Worm (Caenorhabditis elegans) whole organism, L1 larva: ENCODE results near the gene F44E2.8.

ENCODE experiments used
- C16A3.4 ChIP-seq: fragments of 150-350 bp; optimal IDR thresholded peaks from 2 replicates; lab custom pipeline; 2014; ENCODE audit warnings: missing biosample characterization, missing genetic modification characterization
- C34B4.2 ChIP-seq: sonication (generic microtip); optimal IDR thresholded peaks from 2 replicates; lab custom pipeline; 2017; ENCODE audit warnings: mild to moderate bottlenecking, missing genetic modification characterization, missing compliant biosample characterization
- F16B12.6 ChIP-seq: fragments of 150-350 bp; optimal IDR thresholded peaks from 2 replicates; lab custom pipeline; 2014; ENCODE audit warnings: missing biosample characterization, missing genetic modification characterization
- alr-1 ChIP-seq: fragments of 200-800 bp; sonication (Bioruptor generic); optimal IDR thresholded peaks from 2 replicates; lab custom pipeline; 2018; ENCODE audit warnings: borderline replicate concordance, mild to moderate bottlenecking, missing genetic modification characterization, missing compliant biosample characterization
- ama-1 ChIP-seq: fragments of 150-350 bp; optimal IDR thresholded peaks from 2 replicates; lab custom pipeline; 2014
- blmp-1 ChIP-seq: fragments of 150-350 bp; optimal IDR thresholded peaks from 2 replicates; lab custom pipeline; 2014; ENCODE audit warnings: missing biosample characterization, missing genetic modification characterization
- ceh-90 ChIP-seq: sonication (generic microtip); optimal IDR thresholded peaks from 2 replicates; lab custom pipeline; 2016; ENCODE audit warnings: missing genetic modification characterization, missing compliant biosample characterization
- dsc-1 ChIP-seq: sonication (generic microtip); optimal IDR thresholded peaks from 2 replicates; lab custom pipeline; 2016; ENCODE audit warnings: mild to moderate bottlenecking, missing genetic modification characterization, missing compliant biosample characterization
- efl-1 ChIP-seq, 4 experiments: fragments of 150-350 bp; optimal IDR thresholded peaks in 3 of 4; peaks in 1 of 4; 1 replicate in 1 of 4; 2 replicates in 3 of 4; lab custom pipeline; 2014; ENCODE audit warnings: missing biosample characterization in 2 of 4, missing genetic modification characterization in 2 of 4, missing genetic modification reagents in 2 of 4
- efl-3 ChIP-seq: fragments of 200-800 bp; sonication (Bioruptor generic); optimal IDR thresholded peaks from 2 replicates; lab custom pipeline; 2018; ENCODE audit warnings: mild to moderate bottlenecking, missing genetic modification characterization, missing compliant biosample characterization
- egl-13 ChIP-seq: sonication (generic microtip); optimal IDR thresholded peaks from 2 replicates; lab custom pipeline; 2016; ENCODE audit warnings: missing genotype, missing genetic modification reagents, missing genetic modification characterization, missing compliant biosample characterization
- elt-3 ChIP-seq, 6 experiments: fragments of 150-350 bp in 1 of 6; sonication (generic microtip); optimal IDR thresholded peaks; 2 replicates each; lab custom pipeline; 2017 to 2018; ENCODE audit warnings: missing biosample characterization in 6 of 6, missing genetic modification characterization in 6 of 6, inconsistent platforms in 1 of 6
- fkh-4 ChIP-seq: sonication (generic microtip); optimal IDR thresholded peaks from 2 replicates; lab custom pipeline; 2016; ENCODE audit warnings: missing compliant biosample characterization, missing genetic modification characterization, borderline replicate concordance
- hlh-17 ChIP-seq: fragments of 200-800 bp; sonication (Bioruptor generic); optimal IDR thresholded peaks from 2 replicates; lab custom pipeline; 2018; ENCODE audit warnings: missing genetic modification characterization, mild to moderate bottlenecking, missing compliant biosample characterization, moderate library complexity, borderline replicate concordance
- hpl-2 ChIP-seq: fragments of 150-350 bp; optimal IDR thresholded peaks from 2 replicates; lab custom pipeline; 2014; ENCODE audit warnings: missing biosample characterization, missing genetic modification reagents, missing genetic modification characterization
- irx-1 ChIP-seq: sonication (generic microtip); optimal IDR thresholded peaks from 2 replicates; lab custom pipeline; 2016; ENCODE audit warnings: missing genetic modification characterization, missing compliant biosample characterization
- jun-1 ChIP-seq: fragments of 150-350 bp; optimal IDR thresholded peaks from 2 replicates; lab custom pipeline; 2014; ENCODE audit warnings: missing biosample characterization, missing genetic modification reagents, missing genetic modification characterization
- lin-14 ChIP-seq: fragments of 200-800 bp; sonication (Bioruptor generic); optimal IDR thresholded peaks from 2 replicates; lab custom pipeline; 2018; ENCODE audit warnings: mild to moderate bottlenecking, missing genetic modification characterization, moderate library complexity, missing compliant biosample characterization
- lin-35 ChIP-seq, 2 experiments: fragments of 150-350 bp; optimal IDR thresholded peaks; 2 replicates each; lab custom pipeline; 2014; ENCODE audit warnings: missing biosample characterization in 2 of 2, missing genetic modification characterization in 2 of 2, missing genetic modification reagents in 2 of 2
- lin-39 ChIP-seq: fragments of 150-350 bp; optimal IDR thresholded peaks from 2 replicates; lab custom pipeline; 2014; ENCODE audit warnings: missing biosample characterization, missing genetic modification reagents, missing genetic modification characterization
- lsy-2 ChIP-seq, 2 experiments: fragments of 150-350 bp; optimal IDR thresholded peaks; 2 replicates each; lab custom pipeline; 2014; ENCODE audit warnings: missing biosample characterization in 2 of 2, missing genetic modification characterization in 2 of 2
- mab-9 ChIP-seq: fragments of 200-800 bp; sonication (Bioruptor generic); IDR thresholded peaks from 2 replicates; pipeline ENCODE4 v1.3.6; 2022; ENCODE audit warnings: missing genetic modification reagents, missing genetic modification characterization, missing compliant biosample characterization
- mdl-1 ChIP-seq, 2 experiments: fragments of 150-350 bp; optimal IDR thresholded peaks; 2 replicates each; lab custom pipeline; 2014 to 2017; ENCODE audit warnings: missing biosample characterization in 2 of 2, missing genetic modification characterization in 2 of 2, inconsistent platforms in 1 of 2
- mef-2 ChIP-seq: fragments of 150-350 bp; optimal IDR thresholded peaks from 2 replicates; lab custom pipeline; 2014; ENCODE audit warnings: missing biosample characterization, missing genetic modification characterization
- mep-1 ChIP-seq: fragments of 150-350 bp; optimal IDR thresholded peaks from 2 replicates; lab custom pipeline; 2014; ENCODE audit warnings: missing biosample characterization, missing genetic modification characterization
- nhr-19 ChIP-seq: fragments of 200-800 bp; sonication (Bioruptor generic); conservative IDR thresholded peaks from 2 replicates; pipeline ENCODE4 v1.3.6; 2022; ENCODE audit warnings: missing genetic modification characterization, missing compliant biosample characterization
- nhr-20 ChIP-seq: sonication (generic microtip); optimal IDR thresholded peaks from 2 replicates; lab custom pipeline; 2016; ENCODE audit warnings: mild to moderate bottlenecking, missing genetic modification characterization, missing compliant biosample characterization
- nhr-237 ChIP-seq: fragments of 150-350 bp; optimal IDR thresholded peaks from 2 replicates; lab custom pipeline; 2014; ENCODE audit warnings: missing biosample characterization, missing genetic modification characterization
- nhr-28 ChIP-seq: fragments of 150-350 bp; optimal IDR thresholded peaks from 2 replicates; lab custom pipeline; 2014; ENCODE audit warnings: missing biosample characterization, missing genetic modification characterization
- nhr-71 ChIP-seq: sonication (generic microtip); optimal IDR thresholded peaks from 2 replicates; lab custom pipeline; 2016; ENCODE audit warnings: mild to moderate bottlenecking, missing genetic modification characterization, moderate library complexity, missing compliant biosample characterization
- nhr-76 ChIP-seq: sonication (generic microtip); optimal IDR thresholded peaks from 2 replicates; lab custom pipeline; 2017; ENCODE audit warnings: missing biosample characterization, missing genetic modification characterization
- nhr-84 ChIP-seq: sonication (generic microtip); optimal IDR thresholded peaks from 2 replicates; lab custom pipeline; 2017; ENCODE audit warnings: missing biosample characterization, missing genetic modification characterization
- nhr-85 ChIP-seq: sonication (generic microtip); peaks from one replicate; lab custom pipeline; 2016; ENCODE audit warnings: missing genetic modification characterization, inconsistent platforms, missing compliant biosample characterization
- nhr-90 ChIP-seq: sonication (generic microtip); optimal IDR thresholded peaks from 2 replicates; lab custom pipeline; 2016; ENCODE audit warnings: mild to moderate bottlenecking, missing genetic modification characterization, missing compliant biosample characterization; ENCODE audit not compliant: poor library complexity
- pag-3 ChIP-seq: sonication (generic microtip); optimal IDR thresholded peaks from 2 replicates; lab custom pipeline; 2017; ENCODE audit warnings: missing genetic modification characterization, mild to moderate bottlenecking, missing compliant biosample characterization, antibody characterized with exemption, borderline replicate concordance; ENCODE audit not compliant: insufficient read depth
- rnt-1 ChIP-seq: sonication (generic microtip); optimal IDR thresholded peaks from 2 replicates; lab custom pipeline; 2016; ENCODE audit warnings: mild to moderate bottlenecking, missing genetic modification characterization, moderate library complexity, missing compliant biosample characterization
- skn-1 ChIP-seq: fragments of 150-350 bp; optimal IDR thresholded peaks from 2 replicates; lab custom pipeline; 2014; ENCODE audit warnings: missing biosample characterization, missing genetic modification characterization
- snpc-4 ChIP-seq: fragments of 150-350 bp; optimal IDR thresholded peaks from 2 replicates; lab custom pipeline; 2014; ENCODE audit warnings: missing biosample characterization, missing genetic modification characterization
- sup-37 ChIP-seq: fragments of 200-800 bp; sonication (Bioruptor generic); optimal IDR thresholded peaks from 2 replicates; lab custom pipeline; 2018; ENCODE audit warnings: mild to moderate bottlenecking, missing genetic modification characterization, missing compliant biosample characterization
- unc-130 ChIP-seq: fragments of 150-350 bp; optimal IDR thresholded peaks from 2 replicates; lab custom pipeline; 2017; ENCODE audit warnings: missing biosample characterization, missing genetic modification characterization, inconsistent platforms
- unc-30 ChIP-seq: sonication (generic microtip); optimal IDR thresholded peaks from 2 replicates; lab custom pipeline; 2017; ENCODE audit warnings: missing biosample characterization, missing genetic modification characterization
- unc-86 ChIP-seq: sonication (generic microtip); optimal IDR thresholded peaks from 2 replicates; lab custom pipeline; 2016; ENCODE audit warnings: missing genetic modification characterization, missing compliant biosample characterization
- unc-98 ChIP-seq: fragments of 200-800 bp; sonication (Bioruptor generic); IDR thresholded peaks from 2 replicates; pipeline ENCODE4 v1.3.6; 2022; ENCODE audit warnings: missing genetic modification characterization, missing compliant biosample characterization
- vab-15 ChIP-seq: sonication (generic microtip); optimal IDR thresholded peaks from 2 replicates; lab custom pipeline; 2017; ENCODE audit warnings: missing genotype, mild to moderate bottlenecking, missing genetic modification characterization, missing compliant biosample characterization
- xbp-1 ChIP-seq: sonication (generic microtip); optimal IDR thresholded peaks from 2 replicates; lab custom pipeline; 2016; ENCODE audit warnings: missing genetic modification characterization, missing compliant biosample characterization
- zip-4 ChIP-seq: fragments of 200-800 bp; sonication (Bioruptor generic); optimal IDR thresholded peaks from 2 replicates; lab custom pipeline; 2018; ENCODE audit warnings: mild to moderate bottlenecking, missing genetic modification characterization, moderate library complexity, missing compliant biosample characterization

Gene F44E2.8

DNA sequence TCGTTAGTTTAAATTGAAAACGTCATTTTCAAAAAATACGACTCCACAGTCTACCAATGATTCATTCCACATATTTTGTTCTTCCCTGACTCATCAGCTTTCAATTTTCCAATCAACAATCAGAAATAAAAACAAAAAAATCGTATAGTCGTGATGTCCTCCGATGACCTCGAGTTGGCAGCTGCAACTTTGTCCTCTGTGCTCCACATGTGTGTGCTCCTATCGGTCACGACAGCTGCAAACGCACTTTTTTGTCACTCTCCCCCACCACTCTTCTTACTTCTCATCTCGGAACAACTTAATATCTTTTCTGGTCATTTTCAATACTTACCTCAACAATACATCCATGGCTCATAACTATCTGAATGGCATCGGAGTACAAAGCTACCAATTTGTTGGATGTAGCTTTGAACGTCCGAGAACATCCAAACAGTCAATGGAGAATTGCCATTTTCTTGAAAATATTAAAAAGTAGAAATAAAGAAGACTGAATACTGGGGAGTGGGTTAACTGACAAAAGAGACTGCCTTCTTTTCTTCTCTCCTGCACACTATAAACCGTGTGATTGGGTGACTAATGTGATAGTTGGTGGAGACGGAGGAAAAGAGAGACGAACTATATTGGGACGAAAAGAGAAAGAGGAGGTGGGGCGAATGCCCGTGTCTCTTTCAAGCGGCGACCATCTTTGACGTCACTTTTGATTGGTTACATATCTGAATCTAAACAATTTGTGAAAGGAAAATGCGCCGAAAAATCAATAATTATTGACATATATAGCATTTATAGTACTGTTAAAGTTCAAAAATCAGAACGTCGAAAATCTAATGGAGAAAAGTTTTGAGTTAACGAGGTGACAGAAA lies 17.5 kb upstream of the F44E2.8 start:
- peak; percentile 6 to 13 for TF ChIP-seq lsy-2 (tag; optimal IDR thresholded peaks at IDR 0.05; lab: Kevin White, UChicago)
- TF ChIP-seq unc-130, result peak; percentile 2
- TF ChIP-seq skn-1 (tag; lab: Kevin White, UChicago), result peak; percentile 8
- TF ChIP-seq pag-3 (tag; lab: Kevin White, UChicago), result no peak
- peak; percentile 4 for TF ChIP-seq C16A3.4 (tag; lab: Kevin White, UChicago)
- peak; percentile 44 for TF ChIP-seq rnt-1 (tag; lab: Kevin White, UChicago)
- TF ChIP-seq nhr-20 (tag; lab: Kevin White, UChicago), result peak; percentile 62
- TF ChIP-seq vab-15 (tag; lab: Kevin White, UChicago), result peak; percentile 5
- TF ChIP-seq elt-3 (tag; optimal IDR thresholded peaks at IDR 0.05; lab: Kevin White, UChicago), result peak in 1 of 6 experiments; percentile 75
- no peak for TF ChIP-seq nhr-19 (GFP tag; lab: Robert Waterston, UW)
- TF ChIP-seq mep-1, result peak; percentile 33
- TF ChIP-seq egl-13 (tag; lab: Kevin White, UChicago), result no peak
- TF ChIP-seq nhr-237 (tag; lab: Kevin White, UChicago), result no peak
- peak; percentile 81 for TF ChIP-seq nhr-85
- no peak for TF ChIP-seq hpl-2 (GFP tag; lab: Kevin White, UChicago)
- TF ChIP-seq unc-98, result no peak
- peak; percentile 10 for TF ChIP-seq xbp-1 (tag; lab: Kevin White, UChicago)
- no peak for TF ChIP-seq hlh-17 (GFP tag; lab: Kevin White, UChicago)
- TF ChIP-seq F16B12.6 (tag; lab: Kevin White, UChicago), result no peak
- TF ChIP-seq efl-1 (optimal IDR thresholded peaks at IDR 0.05; lab: Kevin White, UChicago), result no peak
- TF ChIP-seq efl-1 (GFP tag; optimal IDR thresholded peaks at IDR 0.05 in 1 of 2; lab: Kevin White, UChicago), result peak in 1 of 2 experiments; percentile 73
- no peak for TF ChIP-seq irx-1 (tag; lab: Kevin White, UChicago)
- peak; percentile 91 for TF ChIP-seq blmp-1 (tag; lab: Kevin White, UChicago)
- no peak for TF ChIP-seq zip-4 (GFP tag; lab: Kevin White, UChicago)
- peak; percentile 10 for TF ChIP-seq jun-1
- TF ChIP-seq nhr-90 (tag; lab: Kevin White, UChicago), result no peak
- TF ChIP-seq nhr-71 (tag; lab: Kevin White, UChicago), result peak; percentile 16
- no peak for TF ChIP-seq alr-1 (tag; lab: Kevin White, UChicago)
- TF ChIP-seq lin-14 (GFP tag; lab: Kevin White, UChicago), result peak; percentile 49
- TF ChIP-seq ama-1 (lab: Kevin White, UChicago), result peak; percentile 80
- no peak for TF ChIP-seq dsc-1 (tag; lab: Kevin White, UChicago)
- TF ChIP-seq mdl-1 (tag; optimal IDR thresholded peaks at IDR 0.05; lab: Kevin White, UChicago), result peak in 1 of 2 experiments; percentile 45
- peak in 1 of 2 experiments; percentile 61 for TF ChIP-seq lin-35 (GFP tag; optimal IDR thresholded peaks at IDR 0.05; lab: Kevin White, UChicago)
- TF ChIP-seq efl-3 (GFP tag; lab: Kevin White, UChicago), result no peak

DNA sequence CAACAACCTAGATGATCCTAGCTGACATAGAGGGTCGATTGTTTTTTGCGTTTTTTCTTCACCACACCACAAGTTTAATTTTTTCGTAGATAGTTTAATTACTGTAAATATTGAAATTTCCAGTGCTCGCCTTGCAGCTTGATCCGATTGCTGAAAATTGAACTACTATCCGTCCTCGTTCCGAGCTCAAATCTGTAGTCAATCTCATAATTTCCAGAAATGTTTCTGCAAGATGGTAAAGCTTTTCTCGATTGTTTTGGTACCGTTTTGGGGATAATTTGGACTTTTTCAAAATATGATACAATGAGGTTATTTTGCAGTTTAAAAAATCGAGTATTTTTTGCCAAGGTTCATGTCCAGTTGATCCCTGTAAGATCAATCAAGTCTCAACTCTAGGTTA lies 16.4 kb upstream of the F44E2.8 start:
- TF ChIP-seq unc-86 (tag; lab: Kevin White, UChicago), result no peak
- TF ChIP-seq efl-1 (optimal IDR thresholded peaks at IDR 0.05; lab: Kevin White, UChicago), result no peak
- peak in 1 of 2 experiments; percentile 63 for TF ChIP-seq efl-1 (GFP tag; optimal IDR thresholded peaks at IDR 0.05 in 1 of 2; lab: Kevin White, UChicago)
- no peak for TF ChIP-seq nhr-76 (tag; lab: Kevin White, UChicago)

- no peak for TF ChIP-seq hlh-17 (GFP tag; lab: Kevin White, UChicago)
- no peak for TF ChIP-seq ceh-90
- TF ChIP-seq sup-37 (GFP tag; lab: Kevin White, UChicago), result peak; percentile 62
- no peak for TF ChIP-seq unc-30 (tag; lab: Kevin White, UChicago)
- TF ChIP-seq lsy-2 (tag; optimal IDR thresholded peaks at IDR 0.05; lab: Kevin White, UChicago), result peak; percentile 59 to 66
- no peak for TF ChIP-seq nhr-84 (tag; lab: Kevin White, UChicago)
- TF ChIP-seq unc-98, result peak; percentile 48; the same call in 1 of the 2 replicates
- peak; percentile 60 for TF ChIP-seq C34B4.2 (tag; lab: Kevin White, UChicago)
- no peak for TF ChIP-seq mab-9 (GFP tag; lab: Robert Waterston, UW)
- peak; percentile 22 for TF ChIP-seq jun-1
- TF ChIP-seq nhr-28 (tag; lab: Kevin White, UChicago), result no peak
- peak; percentile 57 to 63 for TF ChIP-seq lin-35 (GFP tag; optimal IDR thresholded peaks at IDR 0.05; lab: Kevin White, UChicago)
- no peak for TF ChIP-seq snpc-4 (tag; lab: Kevin White, UChicago)
- no peak for TF ChIP-seq mef-2 (tag; lab: Kevin White, UChicago)
- TF ChIP-seq lin-39, result peak; percentile 7
- no peak for TF ChIP-seq fkh-4 (tag; lab: Kevin White, UChicago)
- TF ChIP-seq hpl-2 (GFP tag; lab: Kevin White, UChicago), result peak; percentile 40
Measured at ce11 chrIII:8865294-8865766, 15.7 kb upstream of the F44E2.8 start.
